Worm (Caenorhabditis elegans) whole organism, L4 larva: ENCODE measurements around the gene C39D10.11.

Experiments used
- F37D6.2 ChIP-seq: sonication (generic microtip); optimal IDR thresholded peaks from 2 replicates; lab custom pipeline; 2016; ENCODE audit warnings: mild to moderate bottlenecking, missing genetic modification characterization, missing compliant biosample characterization
- R02D3.7 ChIP-seq: fragments of 150-350 bp; sonication (generic microtip); optimal IDR thresholded peaks from 3 replicates; lab custom pipeline; 2014; ENCODE audit warnings: missing biosample characterization, missing genetic modification characterization
- Y5F2A.4 ChIP-seq: fragments of 200-800 bp; sonication (Bioruptor generic); optimal IDR thresholded peaks from 2 replicates; lab custom pipeline; 2018; ENCODE audit warnings: mild to moderate bottlenecking, missing genetic modification characterization, missing compliant biosample characterization
- ZK337.2 ChIP-seq: fragments of 200-800 bp; sonication (Bioruptor generic); IDR thresholded peaks from 2 replicates; pipeline ENCODE4 v1.3.6; 2022; ENCODE audit warnings: missing genetic modification reagents, missing genetic modification characterization, missing compliant biosample characterization
- aha-1 ChIP-seq: fragments of 150-350 bp; peaks from one replicate; lab custom pipeline; 2014; ENCODE audit warnings: missing biosample characterization, missing genetic modification characterization
- aly-2 ChIP-seq: sonication (generic microtip); optimal IDR thresholded peaks from 2 replicates; lab custom pipeline; 2018; ENCODE audit warnings: missing biosample characterization, missing genetic modification characterization
- ama-1 ChIP-seq: fragments of 150-350 bp; optimal IDR thresholded peaks from 2 replicates; lab custom pipeline; 2014; ENCODE audit warnings: inconsistent platforms, mixed read lengths
- arid-1 ChIP-seq: fragments of 200-800 bp; sonication (Bioruptor generic); conservative IDR thresholded peaks from 2 replicates; pipeline ENCODE4 v1.3.6; 2022; ENCODE audit warnings: missing genetic modification reagents, missing genetic modification characterization, missing compliant biosample characterization
- ceh-28 ChIP-seq: fragments of 150-350 bp; optimal IDR thresholded peaks from 2 replicates; lab custom pipeline; 2014; ENCODE audit warnings: missing biosample characterization, missing genetic modification reagents, missing genetic modification characterization
- ceh-44 ChIP-seq: fragments of 200-800 bp; sonication (Bioruptor generic); IDR thresholded peaks from 2 replicates; pipeline ENCODE4 v1.3.6; 2022; ENCODE audit warnings: missing genetic modification reagents, missing genetic modification characterization, missing compliant biosample characterization
- ceh-62 ChIP-seq: sonication (generic microtip); optimal IDR thresholded peaks from 2 replicates; lab custom pipeline; 2017; ENCODE audit warnings: missing biosample characterization, missing genetic modification characterization
- daf-16 ChIP-seq, 3 experiments: sonication (generic microtip); optimal IDR thresholded peaks; 2 replicates each; lab custom pipeline; 2016 to 2017; ENCODE audit warnings: missing genetic modification characterization in 3 of 3, missing genetic modification reagents in 3 of 3, mild to moderate bottlenecking in 2 of 3, missing compliant biosample characterization in 2 of 3, missing biosample characterization in 1 of 3, moderate library complexity in 1 of 3
- dpl-1 ChIP-seq: fragments of 150-350 bp; optimal IDR thresholded peaks from 2 replicates; lab custom pipeline; 2014; ENCODE audit warnings: missing biosample characterization, missing genetic modification reagents, missing genetic modification characterization
- dve-1 ChIP-seq: sonication (generic microtip); optimal IDR thresholded peaks from 2 replicates; lab custom pipeline; 2017; ENCODE audit warnings: antibody characterized with exemption, mild to moderate bottlenecking, missing genetic modification characterization, missing compliant biosample characterization; ENCODE audit not compliant: insufficient read depth
- egl-43 ChIP-seq: fragments of 200-800 bp; sonication (Bioruptor generic); IDR thresholded peaks from 2 replicates; pipeline ENCODE4 v1.3.6; 2022; ENCODE audit warnings: missing genetic modification reagents, missing genetic modification characterization, missing compliant biosample characterization
- fkh-10 ChIP-seq: fragments of 150-350 bp; optimal IDR thresholded peaks from 2 replicates; lab custom pipeline; 2014; ENCODE audit warnings: missing biosample characterization, missing genetic modification reagents, missing genetic modification characterization
- hif-1 ChIP-seq, 2 experiments: sonication (generic microtip); optimal IDR thresholded peaks; 2 replicates each; lab custom pipeline; 2016 to 2017; ENCODE audit warnings: missing compliant biosample characterization in 2 of 2, missing genetic modification characterization in 2 of 2, missing genetic modification reagents in 2 of 2, missing genotype in 2 of 2, mild to moderate bottlenecking in 1 of 2
- hlh-11 ChIP-seq: fragments of 200-800 bp; sonication (Bioruptor generic); optimal IDR thresholded peaks from 2 replicates; lab custom pipeline; 2018; ENCODE audit warnings: mild to moderate bottlenecking, missing genetic modification characterization, missing compliant biosample characterization
- hmg-1.1 ChIP-seq: fragments of 200-800 bp; sonication (Bioruptor generic); IDR thresholded peaks from 2 replicates; pipeline ENCODE4 v1.3.6; 2022; ENCODE audit warnings: missing genetic modification reagents, missing genetic modification characterization, missing compliant biosample characterization
- lin-15B ChIP-seq: fragments of 150-350 bp; sonication (generic microtip); optimal IDR thresholded peaks from 3 replicates; lab custom pipeline; 2014; ENCODE audit warnings: missing biosample characterization, missing genetic modification characterization
- lin-38 ChIP-seq: fragments of 200-800 bp; sonication (Bioruptor generic); IDR thresholded peaks from 2 replicates; pipeline ENCODE4 v1.3.6; 2022; ENCODE audit warnings: missing genetic modification reagents, missing genetic modification characterization, missing compliant biosample characterization
- madf-5 ChIP-seq, 2 experiments: fragments of 200-800 bp; sonication (Bioruptor generic); IDR thresholded peaks; 2 replicates each; pipeline ENCODE4 v1.3.6; 2022; ENCODE audit warnings: missing compliant biosample characterization in 2 of 2, missing genetic modification characterization in 2 of 2
- mes-2 ChIP-seq: sonication (generic microtip); optimal IDR thresholded peaks from 2 replicates; lab custom pipeline; 2016; ENCODE audit warnings: missing genotype, mild to moderate bottlenecking, missing genetic modification characterization, missing compliant biosample characterization; ENCODE audit not compliant: poor library complexity, severe bottlenecking
- mxl-3 ChIP-seq: fragments of 200-800 bp; sonication (Bioruptor generic); optimal IDR thresholded peaks from 2 replicates; lab custom pipeline; 2018; ENCODE audit warnings: mild to moderate bottlenecking, missing genetic modification characterization, missing compliant biosample characterization
- nhr-28 ChIP-seq: fragments of 150-350 bp; optimal IDR thresholded peaks from 2 replicates; lab custom pipeline; 2014; ENCODE audit warnings: missing biosample characterization, missing genetic modification characterization
- nhr-42 ChIP-seq: fragments of 200-800 bp; sonication (Bioruptor generic); IDR thresholded peaks from 2 replicates; pipeline ENCODE4 v1.3.6; 2022; ENCODE audit warnings: missing genetic modification characterization, missing compliant biosample characterization
- set-16 ChIP-seq: fragments of 200-800 bp; sonication (Bioruptor generic); IDR thresholded peaks from 2 replicates; pipeline ENCODE4 v1.3.6; 2022; ENCODE audit warnings: missing genetic modification reagents, missing genetic modification characterization, missing compliant biosample characterization
- snpc-1.2 ChIP-seq: fragments of 200-800 bp; sonication (Bioruptor generic); IDR thresholded peaks from 2 replicates; pipeline ENCODE4 v1.3.6; 2022; ENCODE audit warnings: missing genetic modification reagents, missing genetic modification characterization, missing compliant biosample characterization
- zag-1 ChIP-seq: fragments of 150-350 bp; optimal IDR thresholded peaks from 2 replicates; lab custom pipeline; 2014; ENCODE audit warnings: missing biosample characterization, missing genetic modification characterization
- zfp-2 ChIP-seq: sonication (generic microtip); optimal IDR thresholded peaks from 2 replicates; lab custom pipeline; 2016; ENCODE audit warnings: mild to moderate bottlenecking, missing genetic modification characterization, missing compliant biosample characterization
- ztf-7 ChIP-seq: fragments of 150-350 bp; optimal IDR thresholded peaks from 2 replicates; lab custom pipeline; 2014; ENCODE audit warnings: missing biosample characterization, missing genetic modification characterization

C39D10.11 gene

DNA sequence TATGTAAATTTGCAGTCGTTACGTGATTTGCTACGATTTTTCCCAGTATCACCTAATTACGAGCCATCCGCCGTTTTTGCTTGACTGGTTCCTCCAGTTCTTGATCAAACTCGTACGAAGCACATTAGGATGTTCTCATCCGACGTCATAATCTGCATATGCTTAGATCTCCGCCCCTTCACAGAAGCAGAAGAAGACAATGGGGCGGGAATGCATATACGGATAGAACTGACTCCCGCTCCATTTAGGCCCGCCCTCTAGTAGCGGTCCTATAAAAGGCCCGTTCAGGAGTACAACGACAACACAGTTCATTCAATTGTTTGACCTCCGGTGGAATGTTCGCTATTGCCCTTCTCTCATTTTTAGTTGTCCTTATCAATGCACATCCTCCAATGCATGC, 22.1 kb downstream of the C39D10.11 start, which contains the start of gene zig-4:
Gene zig-4, plus strand, starts transcription at position 301 of the 400 bp plus-strand sequence.
- no peak for TF ChIP-seq dpl-1 (GFP tag; lab: Kevin White, UChicago)
- no peak for TF ChIP-seq dve-1 (tag; lab: Kevin White, UChicago)
- TF ChIP-seq aha-1 (tag; lab: Kevin White, UChicago): peak; percentile 32
- no peak for TF ChIP-seq hmg-1.1 (GFP tag; lab: Robert Waterston, UW)

DNA sequence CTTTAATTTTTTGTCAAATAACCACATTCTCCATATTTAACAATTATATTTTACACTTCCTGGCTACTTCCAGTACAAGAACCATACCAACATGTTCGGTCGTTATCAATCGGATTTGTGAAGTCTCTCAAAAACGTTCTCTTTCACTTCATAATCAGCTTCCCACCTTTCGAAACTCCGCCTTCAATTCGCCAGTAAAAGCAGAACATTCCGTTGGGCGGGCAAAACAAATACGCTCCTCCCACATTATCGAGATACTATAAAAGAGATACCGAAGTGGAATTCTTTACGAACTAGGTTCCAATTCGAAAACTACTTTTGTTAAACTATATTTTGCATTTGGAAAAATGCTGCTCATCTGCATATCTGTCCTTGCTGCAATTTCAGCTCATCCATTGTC, 27.4 kb downstream of the C39D10.11 start, which contains the start of gene zig-3:
Gene zig-3, plus strand, starts transcription at position 301 of the 400 bp plus-strand sequence.
- TF ChIP-seq nhr-28 (tag; lab: Kevin White, UChicago) (no peak), Y5F2A.4 (no peak), mes-2 (tag; lab: Kevin White, UChicago) (no peak)
- TF ChIP-seq, all 104 proteins: peak for 0

DNA sequence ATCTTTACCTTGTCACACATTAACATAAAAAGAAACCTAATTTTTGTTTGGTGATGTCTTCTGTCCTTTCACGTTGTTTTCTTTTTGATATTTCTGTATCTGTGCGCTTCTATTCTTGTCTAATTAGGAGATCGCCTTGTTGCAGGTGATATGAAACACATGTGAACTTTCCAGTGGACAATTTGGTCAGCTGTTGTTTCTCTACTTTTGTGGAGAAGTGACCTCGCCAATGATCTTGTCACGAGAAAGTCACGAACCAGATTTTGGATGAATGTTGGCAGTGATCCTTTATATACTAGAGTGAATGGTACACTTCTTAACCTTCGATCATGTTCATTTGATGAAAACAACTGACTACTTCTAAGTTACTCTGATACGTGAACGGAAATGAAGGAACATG, 29.4 kb downstream of the C39D10.11 start:
- TF ChIP-seq zag-1 (tag; lab: Kevin White, UChicago) (no peak), fkh-10 (GFP tag; lab: Kevin White, UChicago) (no peak), hlh-11 (tag; lab: Kevin White, UChicago) (no peak), ceh-44 (GFP tag; lab: Robert Waterston, UW) (no peak), ceh-28 (no peak), nhr-28 (tag; lab: Kevin White, UChicago) (no peak), R02D3.7 (no peak), snpc-1.2 (GFP tag; lab: Robert Waterston, UW) (no peak)

DNA sequence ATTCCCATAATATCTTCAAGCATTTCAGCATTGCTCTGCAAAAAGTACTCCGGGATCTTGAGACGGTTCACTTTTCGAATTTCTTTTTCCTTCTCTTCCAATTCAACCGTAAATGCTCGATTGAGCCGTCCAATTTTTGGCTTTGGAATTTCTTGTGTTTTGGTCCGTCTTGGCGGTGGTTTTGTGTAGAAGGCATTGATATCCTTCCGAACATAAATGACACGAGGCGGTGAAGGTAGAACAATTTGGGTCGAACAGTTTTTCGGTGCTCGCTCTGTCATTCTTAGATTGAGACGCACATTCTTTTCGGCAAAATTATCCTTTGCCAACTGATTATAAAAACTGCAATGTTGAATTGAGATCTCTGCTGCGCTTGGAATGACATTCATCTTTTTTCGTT, 39.6 kb downstream of the C39D10.11 start:
- TF ChIP-seq ZK337.2 (GFP tag; lab: Robert Waterston, UW) (no peak), aha-1 (tag; lab: Kevin White, UChicago) (peak; percentile 90)
- TF ChIP-seq, all 104 proteins: peak for 1

DNA sequence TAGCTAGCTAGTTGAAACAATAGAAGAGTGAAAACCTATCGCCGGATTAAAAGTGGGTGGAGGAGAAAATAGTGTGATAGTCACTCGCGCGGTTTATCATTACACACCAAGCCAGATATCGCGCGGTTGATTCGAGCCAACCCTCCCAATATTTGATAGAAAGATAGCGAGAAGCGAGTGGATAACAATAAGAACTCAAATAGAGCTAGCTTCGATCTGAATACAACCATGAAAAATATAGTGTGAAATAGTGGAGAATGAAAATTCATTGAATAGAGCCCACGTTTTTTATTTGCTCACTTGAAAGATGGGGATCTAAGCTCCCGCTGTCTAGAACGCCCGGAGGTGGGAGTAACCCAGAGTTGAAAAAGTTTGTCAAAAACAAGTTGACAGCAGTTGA, 41.9 kb downstream of the C39D10.11 start, which contains the start of gene tnt-3:
Gene tnt-3, minus strand, starts transcription at position 101 of the 400 bp plus-strand sequence.
- TF ChIP-seq lin-15B (tag; lab: Kevin White, UChicago) (no peak), nhr-28 (tag; lab: Kevin White, UChicago) (no peak), ama-1 (no peak), zfp-2 (tag; lab: Kevin White, UChicago) (no peak), lin-38 (GFP tag; lab: Robert Waterston, UW) (no peak), ceh-62 (tag; lab: Kevin White, UChicago) (no peak), ceh-28 (no peak), F37D6.2 (tag; lab: Kevin White, UChicago) (no peak), aly-2 (tag; lab: Kevin White, UChicago) (no peak), arid-1 (GFP tag; lab: Robert Waterston, UW) (no peak), set-16 (GFP tag; lab: Robert Waterston, UW) (no peak), nhr-42 (no peak), ztf-7 (tag; lab: Kevin White, UChicago) (no peak), madf-5 (GFP tag; IDR thresholded peaks at IDR 0.05; lab: Robert Waterston, UW) (no peak)

DNA sequence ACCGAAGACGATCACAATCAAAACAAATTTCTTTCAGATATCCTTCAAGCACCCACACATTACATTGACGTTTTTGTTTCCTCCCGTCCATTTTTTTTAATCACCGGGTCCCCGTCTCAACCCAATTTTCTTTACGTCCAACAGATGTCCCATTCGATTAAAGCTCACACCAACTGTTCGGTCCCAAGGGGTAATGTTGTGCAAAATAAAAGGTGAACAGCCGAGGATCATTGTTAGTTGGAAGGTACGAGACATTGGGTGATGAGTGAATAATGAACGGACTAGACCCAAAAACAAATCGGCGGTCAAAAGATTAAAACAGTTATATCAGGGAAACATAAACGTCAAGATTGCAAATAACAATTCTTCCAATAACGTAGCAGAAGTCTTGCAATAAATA, 42.4 kb downstream of the C39D10.11 start:
- TF ChIP-seq daf-16 (GFP tag; optimal IDR thresholded peaks at IDR 0.05; lab: Kevin White, UChicago): peak in 1 of 2 experiments; percentile 29
- no peak for TF ChIP-seq daf-16 (tag; optimal IDR thresholded peaks at IDR 0.05; lab: Kevin White, UChicago)
- no peak for TF ChIP-seq egl-43 (GFP tag; lab: Robert Waterston, UW)
- TF ChIP-seq hif-1 (tag; optimal IDR thresholded peaks at IDR 0.05; lab: Kevin White, UChicago): no peak
- peak; percentile 17 for TF ChIP-seq hlh-11 (tag; lab: Kevin White, UChicago)
- TF ChIP-seq hmg-1.1 (GFP tag; lab: Robert Waterston, UW): no peak
- peak; percentile 30 for TF ChIP-seq aha-1 (tag; lab: Kevin White, UChicago)
- no peak for TF ChIP-seq lin-38 (GFP tag; lab: Robert Waterston, UW)
- no peak for TF ChIP-seq snpc-1.2 (GFP tag; lab: Robert Waterston, UW)
- TF ChIP-seq mxl-3 (GFP tag; lab: Kevin White, UChicago): no peak
